Worm (Caenorhabditis elegans) whole organism, young adult: ENCODE data around the gene fipp-1.

Experiments used
- D2030.7 ChIP-seq: fragments of 200-800 bp; sonication (Bioruptor generic); IDR thresholded peaks from 2 replicates; pipeline ENCODE4 v1.3.6; 2022; ENCODE audit warnings: missing genetic modification reagents, missing genetic modification characterization, missing compliant biosample characterization
- F10E7.11 ChIP-seq: sonication (generic microtip); optimal IDR thresholded peaks from 2 replicates; lab custom pipeline; 2017; ENCODE audit warnings: mild to moderate bottlenecking, missing genetic modification characterization, moderate library complexity, missing compliant biosample characterization
- F23B12.7 ChIP-seq: sonication (generic microtip); optimal IDR thresholded peaks from 2 replicates; lab custom pipeline; 2017; ENCODE audit warnings: missing genetic modification characterization, mild to moderate bottlenecking, missing compliant biosample characterization, antibody characterized with exemption, moderate library complexity; ENCODE audit not compliant: insufficient read depth
- F49E8.2 ChIP-seq: sonication (generic microtip); optimal IDR thresholded peaks from 3 replicates; lab custom pipeline; 2017; ENCODE audit warnings: missing genetic modification characterization, mild to moderate bottlenecking, missing compliant biosample characterization, antibody characterized with exemption, moderate library complexity; ENCODE audit not compliant: insufficient read depth
- F52B5.7 ChIP-seq: sonication (generic microtip); optimal IDR thresholded peaks from 2 replicates; lab custom pipeline; 2016; ENCODE audit warnings: mild to moderate bottlenecking, missing genetic modification characterization, missing compliant biosample characterization
- Y53F4B.3 ChIP-seq: fragments of 200-800 bp; sonication (Bioruptor generic); IDR thresholded peaks from 2 replicates; pipeline ENCODE4 v1.3.6; 2022; ENCODE audit warnings: missing genetic modification reagents, missing genetic modification characterization, missing compliant biosample characterization
- Y67H2A.10 ChIP-seq: fragments of 200-800 bp; sonication (Bioruptor generic); conservative IDR thresholded peaks from 2 replicates; pipeline ENCODE4 v1.3.6; 2022; ENCODE audit warnings: missing genetic modification reagents, missing genetic modification characterization, missing compliant biosample characterization
- aptf-3 ChIP-seq: fragments of 200-800 bp; sonication (Bioruptor generic); IDR thresholded peaks from 2 replicates; pipeline ENCODE4 v1.3.6; 2022; ENCODE audit warnings: missing genetic modification characterization, missing compliant biosample characterization
- bed-2 ChIP-seq: fragments of 200-800 bp; sonication (Bioruptor generic); IDR thresholded peaks from 2 replicates; pipeline ENCODE4 v1.3.6; 2022; ENCODE audit warnings: missing genetic modification reagents, missing genetic modification characterization, missing compliant biosample characterization
- cebp-1 ChIP-seq, 2 experiments: fragments of 200-800 bp in 1 of 2; sonication (Bioruptor generic) in 1 of 2; sonication (generic microtip) in 1 of 2; IDR thresholded peaks in 1 of 2; optimal IDR thresholded peaks in 1 of 2; 2 replicates each; pipeline versions ENCODE4 v1.3.6 to Lab custom; 2017 to 2022; ENCODE audit warnings: missing compliant biosample characterization in 2 of 2, missing genetic modification characterization in 2 of 2, mild to moderate bottlenecking in 1 of 2, missing genetic modification reagents in 1 of 2, moderate library complexity in 1 of 2
- egl-18 ChIP-seq: fragments of 200-800 bp; sonication (Bioruptor generic); IDR thresholded peaks from 2 replicates; pipeline ENCODE4 v1.3.6; 2022; ENCODE audit warnings: missing genetic modification reagents, missing genetic modification characterization, missing compliant biosample characterization
- egrh-3 ChIP-seq: fragments of 200-800 bp; sonication (Bioruptor generic); IDR thresholded peaks from 2 replicates; pipeline ENCODE4 v1.3.6; 2022; ENCODE audit warnings: missing genetic modification reagents, missing genetic modification characterization, missing compliant biosample characterization
- ets-4 ChIP-seq: fragments of 200-800 bp; sonication (Bioruptor generic); optimal IDR thresholded peaks from 2 replicates; lab custom pipeline; 2018; ENCODE audit warnings: mild to moderate bottlenecking, missing genetic modification characterization, missing compliant biosample characterization
- lin-35 ChIP-seq, 3 experiments: fragments of 150-350 bp in 2 of 3; sonication (generic microtip) in 1 of 3; optimal IDR thresholded peaks; 2 replicates each; lab custom pipeline; 2014 to 2018; ENCODE audit warnings: missing biosample characterization in 3 of 3, missing genetic modification characterization in 3 of 3, missing genetic modification reagents in 3 of 3
- lin-40 ChIP-seq: sonication (generic microtip); optimal IDR thresholded peaks from 2 replicates; lab custom pipeline; 2016; ENCODE audit warnings: missing genetic modification characterization, mild to moderate bottlenecking, missing compliant biosample characterization, missing genotype, missing genetic modification reagents
- lin-54 ChIP-seq: fragments of 200-800 bp; sonication (Bioruptor generic); optimal IDR thresholded peaks from 2 replicates; lab custom pipeline; 2018; ENCODE audit warnings: mild to moderate bottlenecking, missing genetic modification characterization, missing compliant biosample characterization
- madf-6 ChIP-seq: fragments of 200-800 bp; sonication (Bioruptor generic); IDR thresholded peaks from 2 replicates; pipeline ENCODE4 v1.3.6; 2022; ENCODE audit warnings: missing genetic modification reagents, missing genetic modification characterization, missing compliant biosample characterization
- mcd-1 ChIP-seq: fragments of 200-800 bp; sonication (Bioruptor generic); IDR thresholded peaks from 2 replicates; pipeline ENCODE4 v1.3.6; 2022; ENCODE audit warnings: missing genetic modification reagents, missing genetic modification characterization, missing compliant biosample characterization
- nhr-179 ChIP-seq: sonication (generic microtip); optimal IDR thresholded peaks from 2 replicates; lab custom pipeline; 2016; ENCODE audit warnings: mild to moderate bottlenecking, missing genetic modification characterization, missing compliant biosample characterization
- snpc-3.4 ChIP-seq: sonication (generic microtip); optimal IDR thresholded peaks from 2 replicates; lab custom pipeline; 2017; ENCODE audit warnings: missing genetic modification characterization, mild to moderate bottlenecking, missing compliant biosample characterization, antibody characterized with exemption, moderate library complexity, missing genotype, missing genetic modification reagents
- somi-1 ChIP-seq: fragments of 200-800 bp; sonication (Bioruptor generic); optimal IDR thresholded peaks from 2 replicates; lab custom pipeline; 2018; ENCODE audit warnings: mild to moderate bottlenecking, missing genetic modification characterization, missing compliant biosample characterization
- unc-130 ChIP-seq: sonication (generic microtip); optimal IDR thresholded peaks from 2 replicates; lab custom pipeline; 2016; ENCODE audit warnings: missing genetic modification reagents, missing genetic modification characterization, missing compliant biosample characterization
- unc-62 ChIP-seq: fragments of 150-350 bp; optimal IDR thresholded peaks from 2 replicates; lab custom pipeline; 2014; ENCODE audit warnings: missing biosample characterization, missing genetic modification reagents, missing genetic modification characterization
- xnd-1 ChIP-seq: sonication (generic microtip); optimal IDR thresholded peaks from 2 replicates; lab custom pipeline; 2016; ENCODE audit warnings: missing genotype, missing genetic modification reagents, missing genetic modification characterization, missing compliant biosample characterization
- ztf-18 ChIP-seq: sonication (generic microtip); optimal IDR thresholded peaks from 2 replicates; lab custom pipeline; 2016; ENCODE audit warnings: missing genotype, mild to moderate bottlenecking, missing genetic modification characterization, missing compliant biosample characterization

The fipp-1 gene

ce11 chrV:4332450-4332849 is 39.2 kb upstream of the fipp-1 start, which contains the start of gene oac-12:
TSS of gene oac-12 (minus strand) at chrV:4332550.
- TF ChIP-seq snpc-3.4 (no peak), xnd-1 (no peak), unc-62 (no peak), nhr-179 (no peak), cebp-1 (GFP tag; IDR thresholded peaks at IDR 0.05; lab: Robert Waterston, UW) (no peak), cebp-1 (tag; optimal IDR thresholded peaks at IDR 0.05; lab: Kevin White, UChicago) (no peak), somi-1 (no peak), D2030.7 (GFP tag; lab: Robert Waterston, UW) (no peak), ztf-18 (tag; lab: Kevin White, UChicago) (no peak), aptf-3 (GFP tag; lab: Robert Waterston, UW) (no peak), lin-40 (tag; lab: Kevin White, UChicago) (no peak)

DNA sequence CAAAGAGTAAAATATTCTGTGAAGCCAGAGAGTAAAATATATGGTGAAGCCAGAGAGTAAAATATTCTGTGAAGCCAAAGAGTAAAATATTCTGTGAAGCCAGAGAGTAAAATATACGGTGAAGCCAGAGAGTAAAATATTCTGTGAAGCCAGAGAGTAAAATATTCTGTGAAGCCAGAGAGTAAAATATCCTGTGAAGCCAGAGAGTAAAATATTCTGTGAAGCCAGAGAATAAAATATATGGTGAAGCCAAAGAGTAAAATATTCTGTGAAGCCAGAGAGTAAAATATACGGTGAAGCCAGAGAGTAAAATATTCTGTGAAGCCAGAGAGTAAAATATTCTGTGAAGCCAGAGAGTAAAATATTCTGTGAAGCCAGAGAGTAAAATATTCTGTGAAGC is 38.1 kb upstream of the fipp-1 start:
- TF ChIP-seq Y53F4B.3 (peak; percentile 74; the same call in 1 of the 2 replicates), egrh-3 (GFP tag; lab: Robert Waterston, UW) (peak; percentile 96)

ce11 chrV:4334209-4334608 is 37.4 kb upstream of the fipp-1 start:
- TF ChIP-seq egrh-3 (GFP tag; lab: Robert Waterston, UW) (peak; percentile 92), Y53F4B.3 (peak; percentile 61; the same call in 1 of the 2 replicates)

ce11 chrV:4335724-4336123 is 35.9 kb upstream of the fipp-1 start:
- TF ChIP-seq Y53F4B.3 (peak; percentile 62; the same call in 1 of the 2 replicates), egrh-3 (GFP tag; lab: Robert Waterston, UW) (peak; percentile 92)

ce11 chrV:4336462-4336861 is 35.1 kb upstream of the fipp-1 start, which contains the start of gene irld-1:
TSS of gene irld-1 (plus strand) at chrV:4336762.
- peak; percentile 85 for TF ChIP-seq egrh-3 (GFP tag; lab: Robert Waterston, UW)

DNA sequence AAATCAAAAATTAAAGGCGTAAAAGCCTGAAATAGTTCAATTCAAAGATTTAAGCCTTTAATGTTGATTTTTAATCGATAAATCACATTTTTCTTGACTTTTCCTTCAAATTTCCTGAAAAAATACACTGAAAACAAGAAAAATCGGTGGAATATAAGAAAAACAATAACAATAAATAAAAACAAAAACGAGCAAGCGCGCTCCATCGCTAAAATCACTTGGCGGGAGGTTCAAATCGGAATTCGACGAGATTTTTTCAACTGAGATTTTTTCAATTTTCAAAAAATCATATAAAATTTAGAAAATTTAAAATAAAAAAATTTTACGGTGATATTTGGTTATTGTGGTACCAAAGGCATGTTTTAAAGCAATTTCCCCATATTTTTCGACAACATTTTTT is 32.1 kb upstream of the fipp-1 start:
- TF ChIP-seq mcd-1 (GFP tag; lab: Robert Waterston, UW): peak; percentile 47
- peak in 1 of 3 experiments; percentile 39 for TF ChIP-seq lin-35 (GFP tag; optimal IDR thresholded peaks at IDR 0.05; lab: Kevin White, UChicago)
- no peak for TF ChIP-seq egl-18

DNA sequence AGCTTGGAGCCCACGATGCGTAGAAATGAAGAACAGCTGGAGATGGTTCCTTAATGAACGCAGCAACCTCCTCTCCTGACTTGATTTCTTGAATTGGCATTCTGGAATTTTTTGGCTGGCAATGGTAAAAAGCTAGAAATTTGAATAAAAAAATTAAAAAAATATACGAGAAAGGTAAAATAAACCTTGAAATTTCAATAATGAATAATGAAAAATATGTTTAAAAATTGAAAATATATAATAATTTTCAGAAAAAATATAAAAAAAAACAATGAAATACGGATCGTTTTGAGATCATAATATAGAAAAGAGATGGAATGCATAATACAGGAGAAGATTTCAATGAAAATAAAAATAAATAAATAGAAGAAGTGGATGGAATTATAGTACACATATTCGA is 30.4 kb upstream of the fipp-1 start, which contains the start of gene glrx-3:
TSS of gene glrx-3 (minus strand) at position 101 of the 400 bp plus-strand sequence.
- no peak for TF ChIP-seq bed-2 (GFP tag; lab: Robert Waterston, UW)
- TF ChIP-seq F10E7.11 (tag; lab: Kevin White, UChicago): no peak
- no peak for TF ChIP-seq F23B12.7
- peak; percentile 33 for TF ChIP-seq F52B5.7 (tag; lab: Kevin White, UChicago)
- no peak for TF ChIP-seq lin-54 (GFP tag; lab: Kevin White, UChicago)
- TF ChIP-seq Y67H2A.10: no peak
- no peak for TF ChIP-seq F49E8.2 (tag; lab: Kevin White, UChicago)
- TF ChIP-seq ets-4: no peak
- peak; percentile 17; the same call in 1 of the 2 replicates for TF ChIP-seq mcd-1 (GFP tag; lab: Robert Waterston, UW)
- TF ChIP-seq lin-35 (GFP tag; optimal IDR thresholded peaks at IDR 0.05; lab: Kevin White, UChicago): no peak
- no peak for TF ChIP-seq unc-130 (GFP tag; lab: Kevin White, UChicago)
- 0 out of 2 replicates have a peak, but pooled peaks have one; percentile 26 for TF ChIP-seq madf-6 (GFP tag; lab: Robert Waterston, UW)
- TF ChIP-seq, all 124 proteins: peak for 3
